Worm (Caenorhabditis elegans): ENCODE results near the gene prmt-9.
A peak's percentile ranks its signal among the peaks of the same experiment; 100 is the strongest.
"Not testable (repeated sequence)": the region's sequence is repeated elsewhere in the genome, so short reads cannot be mapped to it uniquely, and the experiment has no call there.

prmt-9 gene

DNA sequence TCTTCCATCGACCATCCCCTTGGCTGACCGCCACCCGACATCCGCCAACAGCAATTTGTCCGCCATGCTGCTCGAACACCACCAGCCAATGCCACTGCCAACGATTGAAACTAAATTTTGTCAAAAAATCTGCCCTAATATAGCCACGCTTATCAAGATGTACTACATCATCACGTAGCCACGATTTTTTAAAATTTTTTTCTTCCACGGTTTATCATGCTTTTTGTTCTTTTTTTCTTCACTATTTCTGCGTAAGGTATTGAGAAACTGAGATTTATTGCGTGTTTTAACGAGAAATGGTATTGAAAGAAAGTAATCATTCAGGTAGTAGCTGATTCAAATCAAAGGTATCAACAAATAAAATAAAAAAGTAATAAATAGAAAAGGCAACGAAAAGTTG is 7.0 kb downstream of the prmt-9 start, which contains the start of gene T23B5.6:
Gene T23B5.6 (minus strand): TSS at position 101 of the 400 bp plus-strand sequence.
- not testable (repeated sequence) for TF ChIP-seq npax-4, ceh-18, eyg-1 (tag; optimal IDR thresholded peaks at IDR 0.05)

ce11 chrIV:12674700-12675099 is 9.5 kb downstream of the prmt-9 start, which contains the start of gene T23B5.4:
Gene T23B5.4, plus strand, starts transcription at chrIV:12675000.
- TF ChIP-seq ahr-1 (tag; optimal IDR thresholded peaks at IDR 0.05), result no peak
- no peak for TF ChIP-seq hlh-15 (tag; optimal IDR thresholded peaks at IDR 0.05)
- TF ChIP-seq ceh-48 (tag; optimal IDR thresholded peaks at IDR 0.05), result no peak
- TF ChIP-seq C08G9.2 (tag; optimal IDR thresholded peaks at IDR 0.05), result no peak
- TF ChIP-seq ama-1 (optimal IDR thresholded peaks at IDR 0.05), result no peak
- no peak for TF ChIP-seq ceh-14 (tag; optimal IDR thresholded peaks at IDR 0.05)
- no peak for TF ChIP-seq nhr-11 (tag; optimal IDR thresholded peaks at IDR 0.05)
- TF ChIP-seq fkh-10 (GFP tag; optimal IDR thresholded peaks at IDR 0.05), result no peak
- TF ChIP-seq unc-86 (tag; optimal IDR thresholded peaks at IDR 0.05), result no peak

ce11 chrIV:12653094-12653493 is 31.1 kb downstream of the prmt-9 start, which contains the start of the genes wdfy-3 and C26H9A.4:
Gene wdfy-3, plus strand, starts transcription at chrIV:12653401.
Gene C26H9A.4, plus strand, starts transcription at chrIV:12653410.
- TF ChIP-seq dve-1 (tag; optimal IDR thresholded peaks at IDR 0.05) (no peak), ceh-34 (tag; optimal IDR thresholded peaks at IDR 0.05) (no peak), elt-4 (tag; optimal IDR thresholded peaks at IDR 0.05) (no peak), che-1 (tag; optimal IDR thresholded peaks at IDR 0.05) (no peak), zip-5 (tag; optimal IDR thresholded peaks at IDR 0.05) (peak; percentile 74), ttx-3 (tag; optimal IDR thresholded peaks at IDR 0.05) (no peak), gmeb-2 (tag; optimal IDR thresholded peaks at IDR 0.05) (no peak), ref-2 (tag; optimal IDR thresholded peaks at IDR 0.05) (no peak), ceh-24 (tag; optimal IDR thresholded peaks at IDR 0.05) (no peak), nhr-232 (tag; optimal IDR thresholded peaks at IDR 0.05) (no peak), ceh-48 (tag; optimal IDR thresholded peaks at IDR 0.05) (no peak), nfya-1 (tag; optimal IDR thresholded peaks at IDR 0.05) (no peak), unc-55 (GFP tag; optimal IDR thresholded peaks at IDR 0.05) (no peak), ets-4 (tag; optimal IDR thresholded peaks at IDR 0.05) (peak; percentile 4), ceh-18 (tag; optimal IDR thresholded peaks at IDR 0.05) (no peak), C38D4.7 (GFP tag; optimal IDR thresholded peaks at IDR 0.05) (no peak), ama-1 (optimal IDR thresholded peaks at IDR 0.05) (no peak), ztf-16 (tag; optimal IDR thresholded peaks at IDR 0.05) (no peak), sox-4 (tag; optimal IDR thresholded peaks at IDR 0.05) (no peak), eyg-1 (tag; optimal IDR thresholded peaks at IDR 0.05) (no peak), hlh-15 (tag; optimal IDR thresholded peaks at IDR 0.05) (no peak), pag-3 (tag; optimal IDR thresholded peaks at IDR 0.05; ENCODE audit: borderline replicate concordance) (no peak), pax-1 (tag; optimal IDR thresholded peaks at IDR 0.05) (no peak), ceh-22 (tag; optimal IDR thresholded peaks at IDR 0.05) (no peak), Y22D7AL.16 (tag; optimal IDR thresholded peaks at IDR 0.05) (no peak), ceh-30 (tag; optimal IDR thresholded peaks at IDR 0.05) (no peak), hlh-13 (GFP tag; optimal IDR thresholded peaks at IDR 0.05) (no peak), tbx-2 (tag; optimal IDR thresholded peaks at IDR 0.05) (peak; percentile 19), pat-9 (tag; optimal IDR thresholded peaks at IDR 0.05) (no peak), nhr-11 (tag; optimal IDR thresholded peaks at IDR 0.05) (no peak), hlh-8 (tag; optimal IDR thresholded peaks at IDR 0.05) (no peak), lin-11 (tag; optimal IDR thresholded peaks at IDR 0.05) (no peak), rnt-1 (tag; optimal IDR thresholded peaks at IDR 0.05) (no peak), K02D7.2 (tag; optimal IDR thresholded peaks at IDR 0.05) (no peak), pha-2 (tag; optimal IDR thresholded peaks at IDR 0.05) (no peak), pqm-1 (tag; optimal IDR thresholded peaks at IDR 0.05) (no peak), ceh-2 (tag; optimal IDR thresholded peaks at IDR 0.05) (peak; percentile 67), ceh-45 (GFP tag; IDR thresholded peaks at IDR 0.05) (no peak), ceh-14 (tag; optimal IDR thresholded peaks at IDR 0.05) (no peak), F13H6.1 (tag; optimal IDR thresholded peaks at IDR 0.05) (no peak), C08G9.2 (tag; optimal IDR thresholded peaks at IDR 0.05) (peak; percentile 74), ceh-31 (tag; optimal IDR thresholded peaks at IDR 0.05) (peak; percentile 81), ceh-19 (GFP tag; optimal IDR thresholded peaks at IDR 0.05) (no peak), K09A11.1 (tag; optimal IDR thresholded peaks at IDR 0.05; ENCODE audit: insufficient read depth) (no peak), fkh-6 (tag; optimal IDR thresholded peaks at IDR 0.05) (no peak), madf-2 (tag; optimal IDR thresholded peaks at IDR 0.05) (no peak)

Data from whole organism, late embryonic.